Worm (Caenorhabditis elegans) whole organism, late embryonic: Measurements from ENCODE around the gene F09G8.5.

Experiments used
- C38D4.7 ChIP-seq: fragments of 200-800 bp; sonication (Bioruptor generic); optimal IDR thresholded peaks from 2 replicates; lab custom pipeline; 2018; ENCODE audit warnings: mild to moderate bottlenecking, missing genetic modification characterization, moderate library complexity, missing compliant biosample characterization
- F13H6.1 ChIP-seq: sonication (generic microtip); optimal IDR thresholded peaks from 2 replicates; lab custom pipeline; 2016; ENCODE audit warnings: missing genetic modification characterization, missing compliant biosample characterization
- K02D7.2 ChIP-seq: sonication (generic microtip); optimal IDR thresholded peaks from 2 replicates; lab custom pipeline; 2017; ENCODE audit warnings: mild to moderate bottlenecking, missing genetic modification characterization, missing compliant biosample characterization
- K09A11.1 ChIP-seq: sonication (generic microtip); optimal IDR thresholded peaks from 2 replicates; lab custom pipeline; 2017; ENCODE audit warnings: antibody characterized with exemption, mild to moderate bottlenecking, missing genetic modification characterization, missing compliant biosample characterization; ENCODE audit not compliant: insufficient read depth
- T23F11.4 ChIP-seq: fragments of 200-800 bp; sonication (Bioruptor generic); optimal IDR thresholded peaks from 2 replicates; lab custom pipeline; 2018; ENCODE audit warnings: mild to moderate bottlenecking, missing genetic modification characterization, missing compliant biosample characterization
- Y22D7AL.16 ChIP-seq: sonication (generic microtip); optimal IDR thresholded peaks from 2 replicates; lab custom pipeline; 2016; ENCODE audit warnings: missing genetic modification characterization, missing compliant biosample characterization
- ama-1 ChIP-seq: fragments of 150-350 bp; optimal IDR thresholded peaks from 2 replicates; lab custom pipeline; 2014
- ceh-14 ChIP-seq: sonication (generic microtip); optimal IDR thresholded peaks from 2 replicates; lab custom pipeline; 2016; ENCODE audit warnings: missing genotype, missing genetic modification characterization, missing compliant biosample characterization
- ceh-18 ChIP-seq: sonication (generic microtip); optimal IDR thresholded peaks from 2 replicates; lab custom pipeline; 2016; ENCODE audit warnings: missing genetic modification characterization, missing compliant biosample characterization
- ceh-19 ChIP-seq: fragments of 200-800 bp; sonication (Bioruptor generic); optimal IDR thresholded peaks from 2 replicates; lab custom pipeline; 2018; ENCODE audit warnings: mild to moderate bottlenecking, missing genetic modification characterization, missing compliant biosample characterization
- ceh-22 ChIP-seq: sonication (generic microtip); optimal IDR thresholded peaks from 2 replicates; lab custom pipeline; 2017; ENCODE audit warnings: missing biosample characterization, missing genetic modification characterization
- ceh-30 ChIP-seq: fragments of 150-350 bp; optimal IDR thresholded peaks from 2 replicates; lab custom pipeline; 2014; ENCODE audit warnings: missing biosample characterization, missing genetic modification characterization
- ceh-31 ChIP-seq: sonication (generic microtip); optimal IDR thresholded peaks from 2 replicates; lab custom pipeline; 2016; ENCODE audit warnings: missing genetic modification characterization, missing compliant biosample characterization
- ceh-34 ChIP-seq: sonication (generic microtip); optimal IDR thresholded peaks from 2 replicates; lab custom pipeline; 2016; ENCODE audit warnings: mild to moderate bottlenecking, missing genetic modification characterization, missing compliant biosample characterization
- ceh-45 ChIP-seq: fragments of 200-800 bp; sonication (Bioruptor generic); IDR thresholded peaks from 2 replicates; pipeline ENCODE4 v1.3.6; 2022; ENCODE audit warnings: missing genetic modification reagents, missing genetic modification characterization, missing compliant biosample characterization
- ceh-9 ChIP-seq: sonication (generic microtip); optimal IDR thresholded peaks from 2 replicates; lab custom pipeline; 2016; ENCODE audit warnings: mild to moderate bottlenecking, missing genetic modification characterization, inconsistent platforms, missing compliant biosample characterization
- che-1 ChIP-seq: sonication (generic microtip); optimal IDR thresholded peaks from 2 replicates; lab custom pipeline; 2016; ENCODE audit warnings: mild to moderate bottlenecking, missing genetic modification characterization, missing compliant biosample characterization
- elt-2 ChIP-seq: sonication (generic microtip); optimal IDR thresholded peaks from 2 replicates; lab custom pipeline; 2016; ENCODE audit warnings: missing genetic modification reagents, missing genetic modification characterization, missing compliant biosample characterization
- eyg-1 ChIP-seq: sonication (generic microtip); optimal IDR thresholded peaks from 2 replicates; lab custom pipeline; 2016; ENCODE audit warnings: missing genotype, missing genetic modification characterization, missing compliant biosample characterization
- fax-1 ChIP-seq: sonication (generic microtip); optimal IDR thresholded peaks from 2 replicates; lab custom pipeline; 2016; ENCODE audit warnings: missing genotype, missing genetic modification characterization, missing compliant biosample characterization
- fkh-10 ChIP-seq: fragments of 150-350 bp; optimal IDR thresholded peaks from 2 replicates; lab custom pipeline; 2014; ENCODE audit warnings: missing biosample characterization, missing genetic modification reagents, missing genetic modification characterization
- fkh-6 ChIP-seq: sonication (generic microtip); optimal IDR thresholded peaks from 2 replicates; lab custom pipeline; 2016; ENCODE audit warnings: missing genetic modification characterization, missing compliant biosample characterization
- hlh-13 ChIP-seq: fragments of 200-800 bp; sonication (Bioruptor generic); optimal IDR thresholded peaks from 2 replicates; lab custom pipeline; 2018; ENCODE audit warnings: mild to moderate bottlenecking, missing genetic modification characterization, missing compliant biosample characterization
- hlh-30 ChIP-seq: sonication (generic microtip); optimal IDR thresholded peaks from 2 replicates; lab custom pipeline; 2017; ENCODE audit warnings: antibody characterized with exemption, missing genetic modification characterization, missing compliant biosample characterization; ENCODE audit not compliant: insufficient read depth
- lim-6 ChIP-seq: sonication (generic microtip); optimal IDR thresholded peaks from 2 replicates; lab custom pipeline; 2016; ENCODE audit warnings: missing genetic modification characterization, missing compliant biosample characterization
- nfya-1 ChIP-seq: sonication (generic microtip); optimal IDR thresholded peaks from 2 replicates; lab custom pipeline; 2017; ENCODE audit warnings: missing genetic modification characterization, mild to moderate bottlenecking, missing compliant biosample characterization, antibody characterized with exemption, moderate library complexity
- nhr-11 ChIP-seq: fragments of 150-350 bp; optimal IDR thresholded peaks from 2 replicates; lab custom pipeline; 2014; ENCODE audit warnings: missing biosample characterization, missing genetic modification characterization
- nhr-232 ChIP-seq: sonication (generic microtip); optimal IDR thresholded peaks from 2 replicates; lab custom pipeline; 2016; ENCODE audit warnings: missing genetic modification characterization, missing compliant biosample characterization
- npax-4 ChIP-seq: sonication (generic microtip); optimal IDR thresholded peaks from 2 replicates; lab custom pipeline; 2016; ENCODE audit warnings: missing genetic modification characterization, missing compliant biosample characterization
- pat-9 ChIP-seq: fragments of 200-800 bp; sonication (Bioruptor generic); optimal IDR thresholded peaks from 2 replicates; lab custom pipeline; 2018; ENCODE audit warnings: mild to moderate bottlenecking, missing genetic modification characterization, moderate library complexity, missing compliant biosample characterization
- pha-2 ChIP-seq: sonication (generic microtip); optimal IDR thresholded peaks from 2 replicates; lab custom pipeline; 2017; ENCODE audit warnings: mild to moderate bottlenecking, missing genetic modification characterization, missing compliant biosample characterization
- pqm-1 ChIP-seq: sonication (generic microtip); optimal IDR thresholded peaks from 2 replicates; lab custom pipeline; 2016; ENCODE audit warnings: missing genetic modification characterization, missing compliant biosample characterization
- pros-1 ChIP-seq: fragments of 150-350 bp; optimal IDR thresholded peaks from 2 replicates; lab custom pipeline; 2014; ENCODE audit warnings: missing biosample characterization, missing genetic modification reagents, missing genetic modification characterization
- rnt-1 ChIP-seq: sonication (generic microtip); optimal IDR thresholded peaks from 2 replicates; lab custom pipeline; 2016; ENCODE audit warnings: missing genetic modification characterization, missing compliant biosample characterization
- sdc-2 ChIP-seq: sonication (generic microtip); optimal IDR thresholded peaks from 2 replicates; lab custom pipeline; 2016; ENCODE audit warnings: missing genotype, missing genetic modification characterization, missing compliant biosample characterization
- sox-2 ChIP-seq: fragments of 200-800 bp; sonication (Bioruptor generic); IDR thresholded peaks from 2 replicates; pipeline ENCODE4 v1.3.6; 2022; ENCODE audit warnings: missing genetic modification reagents, missing genetic modification characterization, missing compliant biosample characterization
- tbx-2 ChIP-seq: sonication (generic microtip); optimal IDR thresholded peaks from 2 replicates; lab custom pipeline; 2016; ENCODE audit warnings: missing genetic modification characterization, missing compliant biosample characterization
- ttx-3 ChIP-seq: sonication (generic microtip); optimal IDR thresholded peaks from 2 replicates; lab custom pipeline; 2016; ENCODE audit warnings: missing genetic modification reagents, missing genetic modification characterization, missing compliant biosample characterization
- unc-3 ChIP-seq, 2 experiments: fragments of 200-800 bp in 1 of 2; sonication (Bioruptor generic) in 1 of 2; sonication (generic microtip) in 1 of 2; conservative IDR thresholded peaks in 1 of 2; optimal IDR thresholded peaks in 1 of 2; 2 replicates each; pipeline versions ENCODE4 v1.3.6 to Lab custom; 2016 to 2022; ENCODE audit warnings: missing compliant biosample characterization in 2 of 2, missing genetic modification characterization in 2 of 2, missing genetic modification reagents in 1 of 2
- unc-42 ChIP-seq: sonication (generic microtip); optimal IDR thresholded peaks from 2 replicates; lab custom pipeline; 2016; ENCODE audit warnings: missing genotype, missing genetic modification characterization, missing compliant biosample characterization
- unc-55 ChIP-seq: sonication (generic microtip); optimal IDR thresholded peaks from 2 replicates; lab custom pipeline; 2017; ENCODE audit warnings: missing biosample characterization, missing genetic modification reagents, missing genetic modification characterization
- unc-86 ChIP-seq: sonication (generic microtip); optimal IDR thresholded peaks from 2 replicates; lab custom pipeline; 2016; ENCODE audit warnings: missing genetic modification characterization, missing compliant biosample characterization
- ztf-16 ChIP-seq: sonication (generic microtip); optimal IDR thresholded peaks from 2 replicates; lab custom pipeline; 2017; ENCODE audit warnings: missing genetic modification characterization, missing compliant biosample characterization

The F09G8.5 gene

ce11 chrIII:8220081-8220480 lies 34.7 kb upstream of the F09G8.5 start:
- TF ChIP-seq nhr-11 (no peak), nhr-232 (tag; lab: Kevin White, UChicago) (no peak), rnt-1 (tag; lab: Kevin White, UChicago) (no peak), unc-86 (tag; lab: Kevin White, UChicago) (peak; percentile 38)

ce11 chrIII:8224769-8225168 lies 30.0 kb upstream of the F09G8.5 start, which contains the start of gene mob-4:
mob-4 (plus strand) TSS chrIII:8225097.
- no peak for TF ChIP-seq ceh-45
- TF ChIP-seq nfya-1 (tag; lab: Kevin White, UChicago): no peak
- no peak for TF ChIP-seq sdc-2 (tag; lab: Kevin White, UChicago)
- TF ChIP-seq Y22D7AL.16: no peak
- TF ChIP-seq C38D4.7 (GFP tag; lab: Kevin White, UChicago): no peak
- no peak for TF ChIP-seq K09A11.1 (tag; lab: Kevin White, UChicago)
- no peak for TF ChIP-seq fkh-10 (GFP tag; lab: Kevin White, UChicago)
- no peak for TF ChIP-seq fkh-6 (tag; lab: Kevin White, UChicago)
- no peak for TF ChIP-seq ttx-3 (tag; lab: Kevin White, UChicago)
- TF ChIP-seq ceh-22 (tag; lab: Kevin White, UChicago): no peak
- no peak for TF ChIP-seq nhr-232 (tag; lab: Kevin White, UChicago)
- TF ChIP-seq K02D7.2 (tag; lab: Kevin White, UChicago): no peak
- no peak for TF ChIP-seq pat-9 (tag; lab: Kevin White, UChicago)
- no peak for TF ChIP-seq lim-6 (tag; lab: Kevin White, UChicago)
- TF ChIP-seq unc-42 (tag; lab: Kevin White, UChicago): no peak
- no peak for TF ChIP-seq pha-2 (tag; lab: Kevin White, UChicago)
- TF ChIP-seq pqm-1 (tag; lab: Kevin White, UChicago): no peak
- no peak for TF ChIP-seq F13H6.1 (tag; lab: Kevin White, UChicago)

ce11 chrIII:8226178-8226577 lies 28.6 kb upstream of the F09G8.5 start, which contains the start of gene rfs-1:
rfs-1 (plus strand) TSS chrIII:8226478.
- TF ChIP-seq pqm-1 (tag; lab: Kevin White, UChicago): no peak
- no peak for TF ChIP-seq unc-3 (GFP tag; conservative IDR thresholded peaks at IDR 0.05; lab: Robert Waterston, UW)
- no peak for TF ChIP-seq unc-3 (tag; optimal IDR thresholded peaks at IDR 0.05; lab: Kevin White, UChicago)
- TF ChIP-seq ama-1 (lab: Kevin White, UChicago): no peak
- TF ChIP-seq ztf-16: no peak
- TF ChIP-seq eyg-1 (tag; lab: Kevin White, UChicago): no peak
- TF ChIP-seq sdc-2 (tag; lab: Kevin White, UChicago): no peak
- TF ChIP-seq fax-1 (tag; lab: Kevin White, UChicago): no peak

DNA sequence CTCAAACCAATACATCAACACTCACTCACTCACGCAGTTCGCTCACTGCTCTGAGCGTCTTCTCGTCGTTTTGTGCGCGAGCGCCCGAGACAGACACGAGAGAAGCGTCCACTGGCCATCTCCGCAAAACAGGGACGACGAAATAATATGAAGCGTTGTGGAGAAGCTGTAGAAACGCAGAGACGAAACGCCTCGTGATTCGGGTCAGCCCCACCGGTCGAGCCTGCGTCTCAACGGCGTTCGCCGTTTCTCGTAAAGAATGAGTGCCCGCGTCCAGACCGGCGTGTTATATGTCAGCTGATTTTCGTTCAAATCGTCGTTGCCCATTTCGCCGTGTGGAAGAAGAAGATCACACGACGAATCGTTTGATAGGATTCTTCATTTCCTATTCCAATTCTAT lies 27.3 kb upstream of the F09G8.5 start, which contains the start of gene fbxl-1:
TSS of gene fbxl-1 (plus strand) at position 320 of the 400 bp plus-strand sequence.
- TF ChIP-seq ceh-30 (tag; lab: Kevin White, UChicago) (no peak), ceh-31 (tag; lab: Kevin White, UChicago) (peak; percentile 58), hlh-30 (tag; lab: Kevin White, UChicago) (peak; percentile 95), eyg-1 (tag; lab: Kevin White, UChicago) (no peak), ceh-22 (tag; lab: Kevin White, UChicago) (no peak), ceh-14 (peak; percentile 13), ztf-16 (peak; percentile 16), tbx-2 (tag; lab: Kevin White, UChicago) (peak; percentile 66), hlh-13 (GFP tag; lab: Kevin White, UChicago) (no peak), T23F11.4 (no peak), F13H6.1 (tag; lab: Kevin White, UChicago) (peak; percentile 13), pat-9 (tag; lab: Kevin White, UChicago) (no peak), pros-1 (tag; lab: Kevin White, UChicago) (no peak), unc-42 (tag; lab: Kevin White, UChicago) (peak; percentile 1), elt-2 (tag; lab: Kevin White, UChicago) (no peak), ceh-18 (tag; lab: Kevin White, UChicago) (peak; percentile 57), rnt-1 (tag; lab: Kevin White, UChicago) (peak; percentile 57), ceh-9 (no peak), ceh-34 (tag; lab: Kevin White, UChicago) (peak; percentile 73), ceh-19 (GFP tag; lab: Kevin White, UChicago) (no peak), che-1 (tag; lab: Kevin White, UChicago) (no peak), unc-55 (GFP tag; lab: Kevin White, UChicago) (peak; percentile 77), sox-2 (GFP tag; lab: Robert Waterston, UW) (no peak), npax-4 (no peak), nfya-1 (tag; lab: Kevin White, UChicago) (peak; percentile 52)
- TF ChIP-seq, all 69 proteins: peak for 12
